Fruit fly (Drosophila melanogaster): ENCODE data around the gene CG46468.

The CG46468 gene

DNA sequence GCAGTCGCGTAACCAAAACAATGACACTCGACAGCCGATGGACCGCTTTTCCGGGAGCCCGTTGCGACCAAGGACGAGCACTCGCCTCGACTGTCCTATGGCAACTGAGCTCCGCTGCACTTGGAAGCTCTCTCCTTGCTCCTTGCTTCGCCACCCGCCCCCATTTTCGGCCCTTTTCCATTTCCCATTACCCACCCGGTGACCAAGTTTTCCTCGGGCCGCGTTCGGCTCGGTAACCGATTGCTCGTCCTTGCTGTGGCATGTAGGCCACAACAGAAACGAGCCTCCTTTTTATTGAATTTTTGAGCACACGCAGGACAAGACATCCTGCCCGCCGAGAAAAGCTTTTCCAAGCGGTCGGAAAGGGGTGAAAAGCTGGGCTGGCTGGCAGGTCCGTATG, 1.4 kb upstream of the CG46468 start, which contains the start of gene jp:
jp (minus strand) TSS at position 95 of the 400 bp plus-strand sequence.
- 0 out of 3 replicates have a peak, but pooled peaks have one; percentile 25 for TF ChIP-seq CG16813 (GFP tag; IDR thresholded peaks at IDR 0.05; ENCODE audit: partially characterized antibody)
- peak; percentile 68 for TF ChIP-seq Med (GFP tag)
- no peak for TF ChIP-seq hbn (GFP tag; IDR thresholded peaks at IDR 0.05; ENCODE audit: partially characterized antibody)
- 0 out of 2 replicates have a peak, but pooled peaks have one; percentile 9 for TF ChIP-seq CG9932 (GFP tag; IDR thresholded peaks at IDR 0.05)
- TF ChIP-seq B-H2 (GFP tag; optimal IDR thresholded peaks at IDR 0.05) = no peak
- TF ChIP-seq seq (GFP tag; IDR thresholded peaks at IDR 0.05) = no peak
- 0 out of 2 replicates have a peak, but pooled peaks have one; percentile 23 for TF ChIP-seq CG5953 (GFP tag; IDR thresholded peaks at IDR 0.05)
- peak; percentile 72; the same call in 1 of the 4 replicates for TF ChIP-seq chinmo (GFP tag; IDR thresholded peaks at IDR 0.05; ENCODE audit: partially characterized antibody)
- TF ChIP-seq nmo (GFP tag; optimal IDR thresholded peaks at IDR 0.05) = no peak
- peak; percentile 3 for TF ChIP-seq CG6854 (GFP tag; optimal IDR thresholded peaks at IDR 0.05)
- no peak; the same call in 1 of the 2 replicates for TF ChIP-seq NFAT (GFP tag; IDR thresholded peaks at IDR 0.05)
- TF ChIP-seq Deaf1 (tag; optimal IDR thresholded peaks at IDR 0.05) = peak; percentile 96
- TF ChIP-seq Bgb (GFP tag; IDR thresholded peaks at IDR 0.05; ENCODE audit: partially characterized antibody) = 0 out of 2 replicates have a peak, but pooled peaks have one; percentile 28
- peak; percentile 43 for TF ChIP-seq onecut (GFP tag; IDR thresholded peaks at IDR 0.05)

DNA sequence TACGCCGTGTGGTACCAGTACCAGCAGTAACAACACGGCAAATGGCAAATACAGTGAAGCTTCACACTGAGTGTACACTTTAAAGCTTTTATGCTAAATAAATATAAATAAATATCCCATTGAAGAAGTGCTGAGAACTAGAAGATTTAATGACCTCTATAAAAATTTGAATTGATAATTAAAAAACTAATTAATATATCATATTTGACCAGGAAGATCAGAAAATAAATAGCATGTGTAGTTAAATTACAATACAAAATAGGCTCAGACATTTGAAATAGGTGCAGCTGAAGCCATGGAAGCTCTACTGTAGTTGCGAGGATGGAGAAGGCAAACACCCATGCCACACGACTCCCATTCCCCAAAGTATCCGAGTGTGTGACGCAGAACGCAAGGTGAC, 711 bp downstream of the CG46468 start:
- TF ChIP-seq Dip2 (GFP tag; IDR thresholded peaks at IDR 0.05) (no peak), hb (GFP tag; IDR thresholded peaks at IDR 0.05; ENCODE audit: partially characterized antibody) (no peak), tin (GFP tag; optimal IDR thresholded peaks at IDR 0.05) (no peak), CG7271 (tag; optimal IDR thresholded peaks at IDR 0.05) (no peak), CG11695 (GFP tag; IDR thresholded peaks at IDR 0.05) (peak; percentile 49; the same call in 1 of the 3 replicates), CG42726 (GFP tag; IDR thresholded peaks at IDR 0.05; ENCODE audit: partially characterized antibody) (no peak), CG34376 (GFP tag; optimal IDR thresholded peaks at IDR 0.05) (no peak), cg (GFP tag; optimal IDR thresholded peaks at IDR 0.05) (no peak), CG7987 (GFP tag; optimal IDR thresholded peaks at IDR 0.05) (no peak), CG8089 (GFP tag; optimal IDR thresholded peaks at IDR 0.05) (no peak), CG3407 (GFP tag; optimal IDR thresholded peaks at IDR 0.05) (no peak), CG11085 (GFP tag; IDR thresholded peaks at IDR 0.05) (no peak), eyg (GFP tag; optimal IDR thresholded peaks at IDR 0.05) (no peak), Hey (tag; optimal IDR thresholded peaks at IDR 0.05) (no peak), NFAT (GFP tag; IDR thresholded peaks at IDR 0.05) (no peak), Jarid2 (GFP tag; optimal IDR thresholded peaks at IDR 0.05) (no peak), her (GFP tag; optimal IDR thresholded peaks at IDR 0.05) (no peak), caup (GFP tag; optimal IDR thresholded peaks at IDR 0.05; ENCODE audit: severe bottlenecking) (peak; percentile 0), salm (tag; optimal IDR thresholded peaks at IDR 0.05) (no peak), CG8765 (GFP tag; IDR thresholded peaks at IDR 0.05) (no peak), CG13775 (GFP tag; optimal IDR thresholded peaks at IDR 0.05) (peak; percentile 13), CG1233 (GFP tag; optimal IDR thresholded peaks at IDR 0.05) (no peak), CG9932 (GFP tag; IDR thresholded peaks at IDR 0.05) (peak; percentile 52), Vsx1 (GFP tag; optimal IDR thresholded peaks at IDR 0.05) (peak; percentile 21), wdn (GFP tag; IDR thresholded peaks at IDR 0.05) (0 out of 2 replicates have a peak, but pooled peaks have one; percentile 18), CG18764 (GFP tag; optimal IDR thresholded peaks at IDR 0.05) (no peak), CG1024 (GFP tag; IDR thresholded peaks at IDR 0.05) (no peak), HmgZ (tag; optimal IDR thresholded peaks at IDR 0.05) (no peak), gsb (GFP tag; IDR thresholded peaks at IDR 0.05) (no peak), NC2β (GFP tag; optimal IDR thresholded peaks at IDR 0.05) (no peak), Elba2 (GFP tag; optimal IDR thresholded peaks at IDR 0.05) (no peak), CG43689 (GFP tag; IDR thresholded peaks at IDR 0.05) (no peak), CG6791 (GFP tag; IDR thresholded peaks at IDR 0.05; ENCODE audit: partially characterized antibody) (no peak), CG2120 (GFP tag; optimal IDR thresholded peaks at IDR 0.05) (peak; percentile 52), Ravus (GFP tag; IDR thresholded peaks at IDR 0.05) (no peak), CG16815 (GFP tag; optimal IDR thresholded peaks at IDR 0.05) (peak; percentile 18), B-H2 (GFP tag; optimal IDR thresholded peaks at IDR 0.05) (no peak), Spps (tag; optimal IDR thresholded peaks at IDR 0.05) (no peak)
